Worm (Caenorhabditis elegans): Measurements from ENCODE around the gene K10D6.4.

Gene K10D6.4

ce11 chrV:11220936-11221335, 19.2 kb downstream of the K10D6.4 start, which contains the start of gene T19B10.2:
TSS of gene T19B10.2 (plus strand) at chrV:11221302.
- no peak for TF ChIP-seq ekl-4 (GFP tag; IDR thresholded peaks at IDR 0.05)

- TF ChIP-seq tbp1 (GFP tag; optimal IDR thresholded peaks at IDR 0.05) (no peak), unc-62 (GFP tag; optimal IDR thresholded peaks at IDR 0.05) (no peak), pha-4 (tag; optimal IDR thresholded peaks at IDR 0.05) (no peak), F52B5.7 (tag; optimal IDR thresholded peaks at IDR 0.05) (no peak), hmg-1.2 (GFP tag; IDR thresholded peaks at IDR 0.05) (no peak), pbrm-1 (GFP tag; IDR thresholded peaks at IDR 0.05) (no peak), D2030.7 (GFP tag; IDR thresholded peaks at IDR 0.05) (no peak), fkh-3 (tag; optimal IDR thresholded peaks at IDR 0.05) (no peak), nhr-90 (tag; optimal IDR thresholded peaks at IDR 0.05) (no peak)
Observed at ce11 chrV:11223698-11224097, 22.0 kb downstream of the K10D6.4 start.

DNA sequence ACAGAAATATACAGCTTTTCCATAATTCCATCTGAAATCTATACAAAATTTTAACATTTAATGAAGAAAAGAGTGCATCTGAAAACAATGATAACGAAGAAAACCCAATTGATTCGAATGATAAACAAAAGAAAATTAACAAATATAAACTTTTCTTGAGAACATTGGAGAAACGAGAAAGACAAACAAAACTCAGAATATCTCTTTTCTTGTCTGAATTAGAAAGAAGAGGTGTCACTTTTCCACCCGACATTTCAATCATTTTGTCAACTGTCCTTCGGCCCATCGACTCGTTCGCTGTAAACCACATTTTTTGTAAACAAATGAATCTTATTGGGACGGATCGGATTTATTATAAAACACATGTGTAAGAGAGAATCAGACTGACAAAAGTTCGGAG, 24.3 kb downstream of the K10D6.4 start, which contains the start of gene bgal-1:
TSS of gene bgal-1 (minus strand) at position 38 of the 400 bp plus-strand sequence.
- TF ChIP-seq pha-4 (tag; optimal IDR thresholded peaks at IDR 0.05) (no peak), ekl-4 (GFP tag; IDR thresholded peaks at IDR 0.05) (0 out of 2 replicates have a peak, but pooled peaks have one; percentile 18), snpc-1.1 (tag; optimal IDR thresholded peaks at IDR 0.05; ENCODE audit: insufficient read depth) (no peak), lin-35 (GFP tag; optimal IDR thresholded peaks at IDR 0.05) (peak in 1 of 3 experiments; percentile 37), snpc-4 (GFP tag; optimal IDR thresholded peaks at IDR 0.05) (no peak), snpc-4 (tag; optimal IDR thresholded peaks at IDR 0.05) (peak in 2 of 4 experiments; percentile 32 to 39), nfya-1 (tag; optimal IDR thresholded peaks at IDR 0.05; ENCODE audit: borderline replicate concordance, insufficient read depth) (no peak), ama-1 (optimal IDR thresholded peaks at IDR 0.05) (peak; percentile 22), ama-1 (GFP tag; optimal IDR thresholded peaks at IDR 0.05) (peak in 1 of 2 experiments; percentile 15), let-607 (tag; optimal IDR thresholded peaks at IDR 0.05) (no peak), dox-1 (GFP tag; IDR thresholded peaks at IDR 0.05) (no peak), somi-1 (GFP tag; optimal IDR thresholded peaks at IDR 0.05) (peak; percentile 8), madf-6 (GFP tag; IDR thresholded peaks at IDR 0.05) (no peak; the same call in 1 of the 2 replicates)

- TF ChIP-seq F33H1.4 (GFP tag; IDR thresholded peaks at IDR 0.05) (peak; percentile 89), nfya-1 (tag; optimal IDR thresholded peaks at IDR 0.05; ENCODE audit: borderline replicate concordance, insufficient read depth) (no peak), C06A6.2 (GFP tag; conservative IDR thresholded peaks at IDR 0.05) (0 out of 2 replicates have a peak, but pooled peaks have one; percentile 22), hsf-1 (GFP tag; IDR thresholded peaks at IDR 0.05) (no peak), lin-40 (tag; optimal IDR thresholded peaks at IDR 0.05) (peak; percentile 67), ceh-40 (GFP tag; IDR thresholded peaks at IDR 0.05) (no peak), dox-1 (GFP tag; IDR thresholded peaks at IDR 0.05) (peak; percentile 67), lag-1 (GFP tag; IDR thresholded peaks at IDR 0.05) (no peak), rec-8 (tag; optimal IDR thresholded peaks at IDR 0.05) (no peak), akir-1 (GFP tag; optimal IDR thresholded peaks at IDR 0.05) (no peak), cebp-2 (GFP tag; IDR thresholded peaks at IDR 0.05) (no peak), F57C9.4 (tag; optimal IDR thresholded peaks at IDR 0.05) (no peak), B0261.1 (tag; optimal IDR thresholded peaks at IDR 0.05) (no peak), fkh-3 (tag; optimal IDR thresholded peaks at IDR 0.05) (no peak), ceh-79 (tag; optimal IDR thresholded peaks at IDR 0.05) (no peak), xnd-1 (tag; optimal IDR thresholded peaks at IDR 0.05) (no peak), mes-4 (tag; optimal IDR thresholded peaks at IDR 0.05) (no peak), athp-1 (tag; optimal IDR thresholded peaks at IDR 0.05) (peak; percentile 33), tbp1 (GFP tag; optimal IDR thresholded peaks at IDR 0.05) (peak; percentile 62), nhr-120 (GFP tag; IDR thresholded peaks at IDR 0.05) (no peak), attf-3 (GFP tag; conservative IDR thresholded peaks at IDR 0.05) (peak; percentile 52; the same call in 1 of the 2 replicates), rcor-1 (GFP tag; IDR thresholded peaks at IDR 0.05) (peak; percentile 14; the same call in 1 of the 2 replicates), hmg-1.2 (GFP tag; IDR thresholded peaks at IDR 0.05) (peak; percentile 94), lsy-27 (tag; optimal IDR thresholded peaks at IDR 0.05; ENCODE audit: borderline replicate concordance, insufficient read depth) (no peak), atf-7 (tag; optimal IDR thresholded peaks at IDR 0.05) (peak; percentile 19), B0019.2 (GFP tag; conservative IDR thresholded peaks at IDR 0.05) (no peak)
Observed at ce11 chrV:11228653-11229173, 27.0 kb downstream of the K10D6.4 start, which contains the start of gene pqn-70. TSS of gene pqn-70 (minus strand) at chrV:11228703.
